Worm (Caenorhabditis elegans): ENCODE measurements around the gene srd-48.
"Not testable (repeated sequence)": the region's sequence is repeated elsewhere in the genome, so short reads cannot be mapped to it uniquely, and the experiment has no call there.

The srd-48 gene

DNA sequence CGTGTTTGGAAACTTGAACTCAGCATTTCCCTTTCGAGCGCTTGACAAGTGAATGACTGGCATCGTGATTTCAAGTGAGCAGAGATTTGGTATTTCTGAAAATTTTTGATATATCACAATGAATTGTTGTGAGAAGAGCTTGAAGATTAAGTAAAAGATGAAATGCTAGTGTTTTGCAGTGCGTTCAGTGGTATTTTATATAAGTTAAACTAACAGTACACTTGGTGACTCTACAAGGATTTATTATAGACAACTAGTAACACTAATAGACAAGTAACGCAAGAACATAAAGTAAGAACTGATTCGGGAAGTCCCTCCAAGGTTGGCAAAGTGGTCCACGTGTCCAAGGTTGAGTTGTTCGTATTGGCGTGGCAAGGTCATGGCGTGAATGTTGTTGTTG, 33.2 kb upstream of the srd-48 start, which contains the start of gene dot-1.3:
Gene dot-1.3 (minus strand): TSS at position 101 of the 400 bp plus-strand sequence.
- not testable (repeated sequence) for TF ChIP-seq mel-28 (tag; optimal IDR thresholded peaks at IDR 0.05; ENCODE audit: borderline replicate concordance); F39B2.1 (GFP tag; IDR thresholded peaks at IDR 0.05); cebp-2 (GFP tag; IDR thresholded peaks at IDR 0.05)

DNA sequence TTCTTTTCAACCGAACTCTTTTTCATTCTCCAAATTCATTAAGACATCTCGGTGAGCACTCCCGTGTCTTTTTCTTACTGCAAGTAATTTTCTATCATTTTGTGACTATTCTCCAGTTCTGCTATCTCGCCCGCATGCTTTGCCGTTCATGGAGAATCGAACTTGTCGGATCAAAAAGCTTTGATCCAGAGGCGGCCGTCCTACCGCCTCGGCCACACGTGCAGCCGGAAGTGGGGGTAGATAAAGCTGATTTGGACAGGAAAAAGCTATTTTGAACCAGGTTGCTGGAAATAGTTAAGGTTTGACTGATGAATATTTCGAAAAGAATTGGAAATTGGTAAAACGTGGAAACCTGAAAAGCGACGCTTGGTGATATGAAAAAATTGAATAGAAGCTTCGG, 31.7 kb upstream of the srd-48 start:
- TF ChIP-seq K11D2.4 (GFP tag; IDR thresholded peaks at IDR 0.05) = 0 out of 2 replicates have a peak, but pooled peaks have one; percentile 64
- peak; percentile 76 for TF ChIP-seq tbp1 (GFP tag; optimal IDR thresholded peaks at IDR 0.05)
- no peak for TF ChIP-seq mes-4 (tag; optimal IDR thresholded peaks at IDR 0.05)
- TF ChIP-seq B0261.1 (tag; optimal IDR thresholded peaks at IDR 0.05) = peak; percentile 24
- TF ChIP-seq lag-1 (GFP tag; IDR thresholded peaks at IDR 0.05) = peak; percentile 72; the same call in 1 of the 2 replicates
- peak; percentile 34 for TF ChIP-seq rpc-1 (optimal IDR thresholded peaks at IDR 0.05)
- TF ChIP-seq rpc-1 (tag; optimal IDR thresholded peaks at IDR 0.05) = peak; percentile 68
- TF ChIP-seq nfya-2 (GFP tag; IDR thresholded peaks at IDR 0.05) = no peak

DNA sequence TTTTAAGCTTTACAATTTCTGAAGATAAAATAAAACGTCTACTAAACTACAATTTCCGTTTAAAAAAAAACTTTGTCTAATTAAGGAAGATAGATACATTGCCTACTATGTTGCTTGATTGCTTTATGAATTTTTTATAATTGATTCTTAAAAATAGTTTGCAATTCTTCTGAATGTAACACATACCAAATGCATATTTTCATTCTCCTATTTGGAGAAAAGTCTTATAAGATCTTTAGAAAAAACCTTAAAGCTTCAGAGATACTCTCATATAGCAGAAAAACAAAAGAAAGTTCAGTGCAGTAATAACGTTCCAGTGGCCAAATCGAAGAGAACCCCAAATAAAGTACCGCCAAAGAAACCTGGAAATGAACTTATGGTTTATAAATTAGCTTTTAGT, 29.3 kb upstream of the srd-48 start, which contains the start of gene phf-32:
Gene phf-32 (plus strand): TSS at position 301 of the 400 bp plus-strand sequence.
- no peak for TF ChIP-seq rcor-1 (GFP tag; IDR thresholded peaks at IDR 0.05)

DNA sequence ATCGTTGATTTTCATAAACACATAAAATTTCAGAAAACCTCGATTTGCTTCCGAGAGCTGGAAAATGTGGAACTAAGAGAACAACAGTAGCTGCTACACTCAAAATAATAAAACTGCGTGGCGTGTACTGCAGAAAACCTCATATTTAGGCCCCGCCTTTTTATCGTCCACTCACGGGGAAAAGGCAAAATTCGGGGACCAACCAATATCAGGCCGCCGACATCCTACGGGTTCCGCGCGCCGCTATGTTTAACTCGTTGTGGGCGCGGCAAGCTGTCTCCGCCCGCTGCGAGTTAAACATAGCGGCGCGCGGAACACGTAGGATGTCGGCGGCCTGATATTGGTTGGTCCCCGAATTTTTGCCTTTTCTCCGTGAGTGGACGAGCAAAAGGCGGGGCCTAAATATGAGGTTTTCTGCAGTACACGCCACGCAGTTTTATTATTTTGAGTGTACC, 27.8 kb upstream of the srd-48 start, which contains the start of gene F17A2.16:
Gene F17A2.16 (plus strand): TSS at position 405 of the 455 bp plus-strand sequence.
- TF ChIP-seq attf-6 (GFP tag; IDR thresholded peaks at IDR 0.05) = peak; percentile 86

DNA sequence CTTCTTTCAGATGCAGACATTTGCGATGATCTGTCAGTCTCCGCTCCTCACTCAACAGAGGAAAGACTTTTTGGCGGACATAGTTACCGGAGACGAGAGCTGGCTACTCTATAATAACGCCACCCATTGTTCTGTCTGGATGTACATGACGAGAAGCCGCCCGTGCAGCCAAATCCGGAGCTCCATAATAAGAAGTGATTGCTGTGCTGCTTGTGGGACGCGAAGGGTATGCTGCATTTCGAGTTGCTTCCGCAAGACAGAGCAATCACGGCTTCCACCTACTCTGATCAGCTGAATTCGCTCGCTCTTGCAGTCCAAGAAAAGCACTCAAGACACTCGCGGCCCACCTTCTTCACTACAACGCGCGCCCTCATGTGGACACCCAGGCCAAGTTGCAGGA, 22.1 kb upstream of the srd-48 start:
- TF ChIP-seq K11D2.4 (GFP tag; IDR thresholded peaks at IDR 0.05) = peak; percentile 52; the same call in 1 of the 2 replicates
- no peak for TF ChIP-seq sea-2 (GFP tag; IDR thresholded peaks at IDR 0.05)
- TF ChIP-seq chd-7 (tag; optimal IDR thresholded peaks at IDR 0.05) = no peak
- no peak; the same call in none of the 2 replicates for TF ChIP-seq madf-8 (GFP tag; conservative IDR thresholded peaks at IDR 0.05)
- no peak for TF ChIP-seq hrde-1 (tag; optimal IDR thresholded peaks at IDR 0.05; ENCODE audit: borderline replicate concordance)
- TF ChIP-seq lir-1 (GFP tag; conservative IDR thresholded peaks at IDR 0.05) = peak; percentile 57; the same call in 1 of the 2 replicates
- peak; percentile 59; the same call in 1 of the 2 replicates for TF ChIP-seq bed-2 (GFP tag; IDR thresholded peaks at IDR 0.05)

DNA sequence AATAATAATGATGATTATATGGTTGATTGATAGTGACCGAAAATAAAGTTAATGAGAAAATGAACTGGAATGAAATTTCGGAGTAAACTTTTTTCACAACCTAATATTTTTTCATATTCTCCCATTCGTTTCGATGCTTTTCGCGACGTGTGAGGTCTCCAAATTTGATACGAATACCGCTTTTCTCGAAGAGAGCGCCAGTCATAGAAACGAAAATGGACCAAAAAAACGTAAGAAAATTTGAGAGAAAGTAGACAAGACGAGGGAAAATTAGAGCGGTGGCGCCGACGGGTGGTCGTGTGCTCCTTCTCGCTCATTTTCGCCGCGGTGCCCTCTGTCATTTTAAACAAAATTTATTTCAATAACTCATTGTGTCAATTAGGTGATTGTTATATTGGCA, 21.5 kb upstream of the srd-48 start:
- no peak for TF ChIP-seq B0336.3 (GFP tag; IDR thresholded peaks at IDR 0.05)
- TF ChIP-seq pha-4 (tag; optimal IDR thresholded peaks at IDR 0.05) = no peak
- TF ChIP-seq cebp-2 (GFP tag; IDR thresholded peaks at IDR 0.05) = no peak
- no peak for TF ChIP-seq unc-130 (GFP tag; optimal IDR thresholded peaks at IDR 0.05)
- no peak for TF ChIP-seq fkh-3 (tag; optimal IDR thresholded peaks at IDR 0.05)
- TF ChIP-seq lsl-1 (GFP tag; optimal IDR thresholded peaks at IDR 0.05) = no peak
- no peak for TF ChIP-seq rec-8 (tag; optimal IDR thresholded peaks at IDR 0.05)
- TF ChIP-seq ztf-18 (tag; optimal IDR thresholded peaks at IDR 0.05) = no peak
- no peak for TF ChIP-seq F10E7.11 (tag; optimal IDR thresholded peaks at IDR 0.05)
- no peak for TF ChIP-seq hlh-12 (tag; optimal IDR thresholded peaks at IDR 0.05)
- no peak for TF ChIP-seq Y56A3A.18 (GFP tag; IDR thresholded peaks at IDR 0.05)
- no peak for TF ChIP-seq die-1 (tag; optimal IDR thresholded peaks at IDR 0.05)
- TF ChIP-seq egl-44 (GFP tag; IDR thresholded peaks at IDR 0.05) = no peak
- no peak for TF ChIP-seq B0019.2 (GFP tag; conservative IDR thresholded peaks at IDR 0.05)
- TF ChIP-seq ets-4 (GFP tag; optimal IDR thresholded peaks at IDR 0.05) = no peak
- no peak for TF ChIP-seq rcor-1 (GFP tag; IDR thresholded peaks at IDR 0.05)
- TF ChIP-seq C17E4.6 (GFP tag; IDR thresholded peaks at IDR 0.05) = no peak

Measured in whole organism, young adult.